Fruit fly (Drosophila melanogaster): ENCODE results near the gene I-t.

I-t gene

dm6 chr3R:11663441-11663840 lies 40.4 kb upstream of the I-t start (continued):
- no peak for TF ChIP-seq Blimp-1 (GFP tag; optimal IDR thresholded peaks at IDR 0.05)
- peak; percentile 69 for TF ChIP-seq Eip78C (GFP tag)
- no peak for TF ChIP-seq CG11294 (GFP tag; IDR thresholded peaks at IDR 0.05)
- TF ChIP-seq Ets21C (GFP tag; optimal IDR thresholded peaks at IDR 0.05) = no peak
- TF ChIP-seq Sox14 (GFP tag; optimal IDR thresholded peaks at IDR 0.05) = no peak
- peak; percentile 33 for TF ChIP-seq CG3919 (GFP tag; optimal IDR thresholded peaks at IDR 0.05)
- TF ChIP-seq CG31627 (GFP tag; optimal IDR thresholded peaks at IDR 0.05) = no peak
- TF ChIP-seq Gug (GFP tag; IDR thresholded peaks at IDR 0.05) = no peak
- TF ChIP-seq CG32006 (GFP tag; optimal IDR thresholded peaks at IDR 0.05) = no peak
- TF ChIP-seq Eip75B (GFP tag; optimal IDR thresholded peaks at IDR 0.05) = no peak
- TF ChIP-seq Hr39 (GFP tag; optimal IDR thresholded peaks at IDR 0.05) = no peak
- no peak for TF ChIP-seq fd85E (GFP tag; optimal IDR thresholded peaks at IDR 0.05)
- no peak for TF ChIP-seq CG8319 (GFP tag; optimal IDR thresholded peaks at IDR 0.05)
- TF ChIP-seq Hr4 (GFP tag; optimal IDR thresholded peaks at IDR 0.05) = no peak
- TF ChIP-seq cyc (GFP tag; optimal IDR thresholded peaks at IDR 0.05) = no peak
- TF ChIP-seq CG10631 (GFP tag; optimal IDR thresholded peaks at IDR 0.05) = no peak
- no peak for TF ChIP-seq fkh (GFP tag; optimal IDR thresholded peaks at IDR 0.05)
- TF ChIP-seq Lpt (GFP tag; optimal IDR thresholded peaks at IDR 0.05) = no peak
- TF ChIP-seq CG3032 (tag; optimal IDR thresholded peaks at IDR 0.05) = peak; percentile 26
- TF ChIP-seq ss (GFP tag; optimal IDR thresholded peaks at IDR 0.05) = peak in 1 of 2 experiments; percentile 37
- no peak for TF ChIP-seq CG1621 (tag; optimal IDR thresholded peaks at IDR 0.05)
- no peak for TF ChIP-seq CG6808 (GFP tag; optimal IDR thresholded peaks at IDR 0.05)
- TF ChIP-seq topi (GFP tag; optimal IDR thresholded peaks at IDR 0.05) = no peak
- TF ChIP-seq CG9139 (GFP tag; optimal IDR thresholded peaks at IDR 0.05) = no peak

- TF ChIP-seq svp (GFP tag) (no peak), CG15336 (GFP tag; IDR thresholded peaks at IDR 0.05) (no peak), esn (GFP tag; optimal IDR thresholded peaks at IDR 0.05) (peak; percentile 34), cyc (GFP tag; optimal IDR thresholded peaks at IDR 0.05) (peak; percentile 13), salr (GFP tag; optimal IDR thresholded peaks at IDR 0.05) (no peak), Sox15 (GFP tag; optimal IDR thresholded peaks at IDR 0.05) (no peak), pdm3 (GFP tag; optimal IDR thresholded peaks at IDR 0.05) (peak; percentile 1), Lpt (GFP tag; optimal IDR thresholded peaks at IDR 0.05) (no peak), dsx (GFP tag; optimal IDR thresholded peaks at IDR 0.05; ENCODE audit: poor library complexity, severe bottlenecking) (no peak), lz (GFP tag; optimal IDR thresholded peaks at IDR 0.05) (no peak), Eip78C (GFP tag) (peak; percentile 58), CG6792 (GFP tag; optimal IDR thresholded peaks at IDR 0.05) (no peak)
Observed at dm6 chr3R:11665508-11665907, 38.3 kb upstream of the I-t start.

- TF ChIP-seq Hr39 (GFP tag; optimal IDR thresholded peaks at IDR 0.05) = no peak
- TF ChIP-seq Eip75B (GFP tag; optimal IDR thresholded peaks at IDR 0.05) = no peak
- peak; percentile 65 for TF ChIP-seq Eip93F (GFP tag; optimal IDR thresholded peaks at IDR 0.05)
- TF ChIP-seq svp (GFP tag) = peak; percentile 91
- no peak for TF ChIP-seq fd59A (GFP tag; optimal IDR thresholded peaks at IDR 0.05)
- no peak for TF ChIP-seq CG6808 (GFP tag; optimal IDR thresholded peaks at IDR 0.05)
- no peak for TF ChIP-seq CG6792 (GFP tag; optimal IDR thresholded peaks at IDR 0.05)
- peak; percentile 51 for TF ChIP-seq vri (GFP tag; optimal IDR thresholded peaks at IDR 0.05)
- no peak for TF ChIP-seq esn (GFP tag; optimal IDR thresholded peaks at IDR 0.05)
- TF ChIP-seq Eip78C (GFP tag) = peak; percentile 7
- no peak for TF ChIP-seq CG11902 (GFP tag; optimal IDR thresholded peaks at IDR 0.05)
- TF ChIP-seq OdsH (GFP tag; optimal IDR thresholded peaks at IDR 0.05) = no peak
- no peak for TF ChIP-seq Hr38 (GFP tag; optimal IDR thresholded peaks at IDR 0.05)
- TF ChIP-seq net (GFP tag; optimal IDR thresholded peaks at IDR 0.05) = no peak
- no peak for TF ChIP-seq ss (GFP tag; optimal IDR thresholded peaks at IDR 0.05)
- no peak for TF ChIP-seq Sox102F (GFP tag; optimal IDR thresholded peaks at IDR 0.05)
- TF ChIP-seq CG6276 (GFP tag; optimal IDR thresholded peaks at IDR 0.05) = no peak
- no peak for TF ChIP-seq CG10669 (GFP tag; optimal IDR thresholded peaks at IDR 0.05)
- peak; percentile 65 for TF ChIP-seq fkh (GFP tag; optimal IDR thresholded peaks at IDR 0.05)
- TF ChIP-seq Gug (GFP tag; IDR thresholded peaks at IDR 0.05) = no peak
- no peak for TF ChIP-seq CG31627 (GFP tag; optimal IDR thresholded peaks at IDR 0.05)
- TF ChIP-seq spab (GFP tag; optimal IDR thresholded peaks at IDR 0.05) = no peak
Observed at dm6 chr3R:11665925-11666687, 37.7 kb upstream of the I-t start.

Data from whole organism, prepupa.